Fruit fly (Drosophila melanogaster) whole organism, wandering third instar larva: Measurements from ENCODE around the gene qm.

Source experiments
- Mio ChIP-seq: sonication (Bioruptor generic); optimal IDR thresholded peaks from 2 replicates; lab custom pipeline; 2016; ENCODE audit warnings: missing biosample characterization, missing genetic modification characterization
- Myc ChIP-seq: fragments of >200 bp; optimal IDR thresholded peaks from 2 replicates; lab custom pipeline; 2017
- br ChIP-seq: fragments of 200-800 bp; sonication (Bioruptor generic); optimal IDR thresholded peaks from 2 replicates; lab custom pipeline; 2016; ENCODE audit warnings: missing biosample characterization, missing genetic modification characterization
- h ChIP-seq: fragments of 200-800 bp; sonication (Bioruptor generic); optimal IDR thresholded peaks from 3 replicates; lab custom pipeline; 2016; ENCODE audit warnings: missing biosample characterization, mild to moderate bottlenecking, missing genetic modification characterization
- lola ChIP-seq: fragments of >200 bp; optimal IDR thresholded peaks from 2 replicates; lab custom pipeline; 2017; ENCODE audit warnings: missing biosample characterization, missing genetic modification characterization
- pan ChIP-seq: fragments of >200 bp; optimal IDR thresholded peaks from 2 replicates; lab custom pipeline; 2017

- TF ChIP-seq Myc (lab: Kevin White, UChicago) (no peak), lola (no peak), pan (lab: Kevin White, UChicago) (no peak), br (GFP tag; lab: Kevin White, UChicago) (no peak), h (GFP tag; lab: Kevin White, UChicago) (no peak), Mio (GFP tag; lab: Kevin White, UChicago) (no peak)
Observed at dm6 chr3L:7397979-7398378, 49.9 kb downstream of the qm start, which contains the start of gene CG8562.
